Worm (Caenorhabditis elegans) whole organism, L3 larva: ENCODE results near the gene rgs-4.

Experiments used
- ama-1 ChIP-seq: fragments of 150-350 bp; optimal IDR thresholded peaks from 2 replicates; lab custom pipeline; 2018
- ceh-16 ChIP-seq: sonication (generic microtip); optimal IDR thresholded peaks from 2 replicates; lab custom pipeline; 2017; ENCODE audit warnings: missing biosample characterization, missing genetic modification characterization
- ceh-28 ChIP-seq: fragments of 150-350 bp; optimal IDR thresholded peaks from 2 replicates; lab custom pipeline; 2014; ENCODE audit warnings: missing biosample characterization, missing genetic modification reagents, missing genetic modification characterization
- ceh-82 ChIP-seq: fragments of 150-350 bp; optimal IDR thresholded peaks from 2 replicates; lab custom pipeline; 2014; ENCODE audit warnings: missing biosample characterization, missing genetic modification characterization
- ceh-9 ChIP-seq: sonication (generic microtip); optimal IDR thresholded peaks from 2 replicates; lab custom pipeline; 2018; ENCODE audit warnings: missing biosample characterization, missing genetic modification characterization
- daf-12 ChIP-seq: fragments of 150-350 bp; optimal IDR thresholded peaks from 2 replicates; lab custom pipeline; 2014; ENCODE audit warnings: missing biosample characterization, missing genetic modification reagents, missing genetic modification characterization
- elt-1 ChIP-seq: fragments of 150-350 bp; optimal IDR thresholded peaks from 2 replicates; lab custom pipeline; 2014; ENCODE audit warnings: missing biosample characterization, missing genetic modification characterization
- elt-3 ChIP-seq, 3 experiments: fragments of 150-350 bp in 1 of 3; sonication (generic microtip) in 2 of 3; optimal IDR thresholded peaks; 2 replicates in 2 of 3; 4 replicates in 1 of 3; lab custom pipeline; 2014 to 2017; ENCODE audit warnings: missing biosample characterization in 3 of 3, missing genetic modification characterization in 3 of 3
- fkh-10 ChIP-seq: sonication (generic microtip); optimal IDR thresholded peaks from 2 replicates; lab custom pipeline; 2017; ENCODE audit warnings: missing biosample characterization, missing genetic modification reagents, missing genetic modification characterization
- fkh-2 ChIP-seq: fragments of 150-350 bp; optimal IDR thresholded peaks from 2 replicates; lab custom pipeline; 2014; ENCODE audit warnings: missing biosample characterization, missing genetic modification reagents, missing genetic modification characterization
- fos-1 ChIP-seq: fragments of 150-350 bp; optimal IDR thresholded peaks from 2 replicates; lab custom pipeline; 2014; ENCODE audit warnings: missing biosample characterization, missing genetic modification characterization
- hmg-11 ChIP-seq: sonication (generic microtip); optimal IDR thresholded peaks from 2 replicates; lab custom pipeline; 2016; ENCODE audit warnings: missing genetic modification characterization, missing compliant biosample characterization
- jun-1 ChIP-seq: fragments of 150-350 bp; optimal IDR thresholded peaks from 2 replicates; lab custom pipeline; 2014; ENCODE audit warnings: missing biosample characterization, missing genetic modification reagents, missing genetic modification characterization
- lsy-12 ChIP-seq: sonication (generic microtip); optimal IDR thresholded peaks from 2 replicates; lab custom pipeline; 2016; ENCODE audit warnings: mild to moderate bottlenecking, missing genetic modification characterization, missing compliant biosample characterization
- mdl-1 ChIP-seq: fragments of 150-350 bp; optimal IDR thresholded peaks from 2 replicates; lab custom pipeline; 2014; ENCODE audit warnings: missing biosample characterization, missing genetic modification characterization
- mml-1 ChIP-seq: fragments of 150-350 bp; sonication (generic microtip); optimal IDR thresholded peaks from 3 replicates; lab custom pipeline; 2014; ENCODE audit warnings: missing biosample characterization, missing genetic modification characterization
- nfya-1 ChIP-seq: sonication (generic microtip); optimal IDR thresholded peaks from 2 replicates; lab custom pipeline; 2017; ENCODE audit warnings: missing genetic modification characterization, mild to moderate bottlenecking, missing compliant biosample characterization, antibody characterized with exemption, moderate library complexity; ENCODE audit not compliant: insufficient read depth
- nhr-11 ChIP-seq: fragments of 150-350 bp; optimal IDR thresholded peaks from 2 replicates; lab custom pipeline; 2014; ENCODE audit warnings: missing biosample characterization, missing genetic modification characterization
- nhr-12 ChIP-seq: fragments of 150-350 bp; optimal IDR thresholded peaks from 2 replicates; lab custom pipeline; 2014; ENCODE audit warnings: missing biosample characterization, missing genetic modification characterization
- nhr-23 ChIP-seq: fragments of 150-350 bp; optimal IDR thresholded peaks from 2 replicates; lab custom pipeline; 2014; ENCODE audit warnings: missing biosample characterization, missing genetic modification reagents, missing genetic modification characterization
- nhr-25 ChIP-seq: sonication (generic microtip); optimal IDR thresholded peaks from 2 replicates; lab custom pipeline; 2017; ENCODE audit warnings: missing biosample characterization, missing genetic modification characterization
- nhr-28 ChIP-seq: fragments of 150-350 bp; optimal IDR thresholded peaks from 2 replicates; lab custom pipeline; 2014; ENCODE audit warnings: missing biosample characterization, missing genetic modification characterization
- nhr-43 ChIP-seq: sonication (generic microtip); optimal IDR thresholded peaks from 2 replicates; lab custom pipeline; 2016; ENCODE audit warnings: mild to moderate bottlenecking, missing genetic modification characterization, missing compliant biosample characterization; ENCODE audit not compliant: poor library complexity, severe bottlenecking
- nhr-67 ChIP-seq: fragments of 150-350 bp; optimal IDR thresholded peaks from 2 replicates; lab custom pipeline; 2014; ENCODE audit warnings: missing biosample characterization, missing genetic modification characterization
- nhr-76 ChIP-seq: fragments of 150-350 bp; sonication (generic microtip); optimal IDR thresholded peaks from 5 replicates; lab custom pipeline; 2014; ENCODE audit warnings: missing biosample characterization, missing genetic modification characterization
- nhr-77 ChIP-seq: fragments of 150-350 bp; optimal IDR thresholded peaks from 2 replicates; lab custom pipeline; 2014; ENCODE audit warnings: missing biosample characterization, missing genetic modification characterization
- pha-4 ChIP-seq: fragments of 150-350 bp; optimal IDR thresholded peaks from 2 replicates; lab custom pipeline; 2014; ENCODE audit warnings: missing biosample characterization, missing genetic modification reagents, missing genetic modification characterization
- pqm-1 ChIP-seq: fragments of 150-350 bp; optimal IDR thresholded peaks from 2 replicates; lab custom pipeline; 2017; ENCODE audit warnings: missing biosample characterization, missing genetic modification characterization, inconsistent platforms
- sea-2 ChIP-seq: fragments of 150-350 bp; sonication (generic microtip); optimal IDR thresholded peaks from 4 replicates; lab custom pipeline; 2014; ENCODE audit warnings: missing biosample characterization, missing genetic modification reagents, missing genetic modification characterization
- skn-1 ChIP-seq: fragments of 150-350 bp; optimal IDR thresholded peaks from 2 replicates; lab custom pipeline; 2014; ENCODE audit warnings: missing biosample characterization, missing genetic modification characterization
- snpc-4 ChIP-seq: fragments of 150-350 bp; optimal IDR thresholded peaks from 2 replicates; lab custom pipeline; 2014; ENCODE audit warnings: missing biosample characterization, missing genetic modification characterization
- unc-39 ChIP-seq: sonication (generic microtip); optimal IDR thresholded peaks from 4 replicates; lab custom pipeline; 2017; ENCODE audit warnings: missing biosample characterization, missing genetic modification characterization
- zag-1 ChIP-seq: fragments of 150-350 bp; optimal IDR thresholded peaks from 2 replicates; lab custom pipeline; 2014; ENCODE audit warnings: missing biosample characterization, missing genetic modification characterization
- ztf-11 ChIP-seq: fragments of 150-350 bp; optimal IDR thresholded peaks from 2 replicates; lab custom pipeline; 2014; ENCODE audit warnings: missing biosample characterization, missing genetic modification characterization

Gene rgs-4

ce11 chrII:12615413-12615812, 39.1 kb upstream of the rgs-4 start:
- TF ChIP-seq nhr-76 (tag; lab: Kevin White, UChicago) = no peak
- TF ChIP-seq nhr-25 (tag; lab: Kevin White, UChicago) = no peak
- TF ChIP-seq elt-1 (tag; lab: Kevin White, UChicago) = no peak
- no peak for TF ChIP-seq fkh-2 (tag; lab: Kevin White, UChicago)
- no peak for TF ChIP-seq nhr-67 (tag; lab: Kevin White, UChicago)
- no peak for TF ChIP-seq nfya-1 (tag; lab: Kevin White, UChicago)
- TF ChIP-seq nhr-77 (tag; lab: Kevin White, UChicago) = no peak
- TF ChIP-seq unc-39 (tag; lab: Kevin White, UChicago) = no peak
- no peak for TF ChIP-seq pqm-1 (tag; lab: Kevin White, UChicago)
- no peak for TF ChIP-seq ceh-9 (tag; lab: Kevin White, UChicago)
- TF ChIP-seq nhr-43 = peak; percentile 91
- no peak for TF ChIP-seq nhr-28 (tag; lab: Kevin White, UChicago)
- TF ChIP-seq ceh-82 = no peak
- TF ChIP-seq nhr-23 (tag; lab: Kevin White, UChicago) = peak; percentile 42

- no peak for TF ChIP-seq fkh-10 (GFP tag; lab: Kevin White, UChicago)
- no peak for TF ChIP-seq nhr-77 (tag; lab: Kevin White, UChicago)
- TF ChIP-seq nhr-25 (tag; lab: Kevin White, UChicago) = no peak
- TF ChIP-seq nhr-76 (tag; lab: Kevin White, UChicago) = no peak
- TF ChIP-seq ceh-16 = no peak
- TF ChIP-seq snpc-4 (tag; lab: Kevin White, UChicago) = no peak
- no peak for TF ChIP-seq hmg-11
- no peak for TF ChIP-seq mdl-1 (tag; lab: Kevin White, UChicago)
- TF ChIP-seq fkh-2 (tag; lab: Kevin White, UChicago) = no peak
- TF ChIP-seq nhr-28 (tag; lab: Kevin White, UChicago) = no peak
- no peak for TF ChIP-seq nhr-12
- no peak for TF ChIP-seq lsy-12 (tag; lab: Kevin White, UChicago)
- no peak for TF ChIP-seq ztf-11 (tag; lab: Kevin White, UChicago)
- TF ChIP-seq elt-3 (tag; optimal IDR thresholded peaks at IDR 0.05; lab: Kevin White, UChicago) = no peak
- TF ChIP-seq daf-12 (tag; lab: Kevin White, UChicago) = no peak
- TF ChIP-seq sea-2 (GFP tag; lab: Kevin White, UChicago) = no peak
- no peak for TF ChIP-seq fos-1 (tag; lab: Kevin White, UChicago)
- no peak for TF ChIP-seq zag-1 (tag; lab: Kevin White, UChicago)
Measured at ce11 chrII:12616081-12616480, 38.5 kb upstream of the rgs-4 start, which contains the start of gene nspe-6. Gene nspe-6, minus strand, starts transcription at chrII:12616181.

ce11 chrII:12617586-12617985, 37.0 kb upstream of the rgs-4 start, which contains the start of gene nspe-3:
Gene nspe-3, plus strand, starts transcription at chrII:12617886.
- no peak for TF ChIP-seq sea-2 (GFP tag; lab: Kevin White, UChicago)
- no peak for TF ChIP-seq pha-4 (tag; lab: Kevin White, UChicago)
- no peak for TF ChIP-seq fkh-2 (tag; lab: Kevin White, UChicago)
- TF ChIP-seq nhr-23 (tag; lab: Kevin White, UChicago) = no peak
- TF ChIP-seq skn-1 (tag; lab: Kevin White, UChicago) = no peak
- no peak for TF ChIP-seq nhr-25 (tag; lab: Kevin White, UChicago)
- TF ChIP-seq ceh-28 (tag; lab: Kevin White, UChicago) = no peak
- no peak for TF ChIP-seq nhr-43
- TF ChIP-seq nhr-12 = no peak
- TF ChIP-seq mdl-1 (tag; lab: Kevin White, UChicago) = no peak
- TF ChIP-seq fkh-10 (GFP tag; lab: Kevin White, UChicago) = no peak
- no peak for TF ChIP-seq ceh-82
- TF ChIP-seq snpc-4 (tag; lab: Kevin White, UChicago) = no peak

- no peak for TF ChIP-seq nhr-28 (tag; lab: Kevin White, UChicago)
- TF ChIP-seq ceh-16 = no peak
- no peak for TF ChIP-seq ztf-11 (tag; lab: Kevin White, UChicago)
- TF ChIP-seq nhr-23 (tag; lab: Kevin White, UChicago) = no peak
- TF ChIP-seq, all 47 proteins: peak for 0
Measured at ce11 chrII:12619288-12619687, 35.3 kb upstream of the rgs-4 start, which contains the start of gene nspe-2. Gene nspe-2, minus strand, starts transcription at chrII:12619388.

- TF ChIP-seq ama-1 = no peak
- TF ChIP-seq skn-1 (tag; lab: Kevin White, UChicago) = no peak
- no peak for TF ChIP-seq daf-12 (tag; lab: Kevin White, UChicago)
- TF ChIP-seq ceh-9 (tag; lab: Kevin White, UChicago) = no peak
- TF ChIP-seq nhr-67 (tag; lab: Kevin White, UChicago) = no peak
- TF ChIP-seq jun-1 = no peak
- no peak for TF ChIP-seq nhr-11 (tag; lab: Kevin White, UChicago)
- no peak for TF ChIP-seq elt-3 (tag; optimal IDR thresholded peaks at IDR 0.05; lab: Kevin White, UChicago)
- TF ChIP-seq elt-1 (tag; lab: Kevin White, UChicago) = no peak
- no peak for TF ChIP-seq mml-1 (tag; lab: Kevin White, UChicago)
Measured at ce11 chrII:12620764-12621163, 33.8 kb upstream of the rgs-4 start, which contains the start of gene nspe-1. Gene nspe-1, minus strand, starts transcription at chrII:12620864.
